Fruit fly (Drosophila melanogaster) whole organism, embryonic: Measurements from ENCODE around the gene CG42305.

Source experiments
- CG1024 ChIP-seq: fragments of 200-800 bp; sonication (Bioruptor generic); IDR thresholded peaks from 2 replicates; pipeline ENCODE4 v1.3.6; 2022; ENCODE audit warnings: missing biosample characterization, missing genetic modification characterization
- CG10979 ChIP-seq: fragments of 200-800 bp; sonication (Bioruptor generic); optimal IDR thresholded peaks from 2 replicates; lab custom pipeline; 2018; ENCODE audit warnings: missing biosample characterization, mild to moderate bottlenecking, missing genetic modification characterization, moderate library complexity
- CG1233 ChIP-seq: fragments of 200-800 bp; sonication (Bioruptor generic); optimal IDR thresholded peaks from 4 replicates; lab custom pipeline; 2018; ENCODE audit warnings: missing biosample characterization, mild to moderate bottlenecking, missing genetic modification characterization
- CG15011 ChIP-seq: fragments of 200-800 bp; sonication (Bioruptor generic); optimal IDR thresholded peaks from 3 replicates; lab custom pipeline; 2018; ENCODE audit warnings: missing biosample characterization, mild to moderate bottlenecking, missing genetic modification characterization
- CG1603 ChIP-seq: fragments of 200-800 bp; sonication (Bioruptor generic); optimal IDR thresholded peaks from 2 replicates; lab custom pipeline; 2019; ENCODE audit warnings: missing biosample characterization, mild to moderate bottlenecking, missing genetic modification characterization, moderate library complexity
- CG16779 ChIP-seq: fragments of 200-800 bp; sonication (Bioruptor generic); IDR thresholded peaks from 2 replicates; pipeline ENCODE4 v1.3.6; 2022; ENCODE audit warnings: missing biosample characterization, missing genetic modification characterization
- CG17612 ChIP-seq: fragments of 200-800 bp; sonication (Bioruptor generic); IDR thresholded peaks from 2 replicates; pipeline ENCODE4 v1.3.6; 2022; ENCODE audit warnings: missing biosample characterization, missing genetic modification characterization
- CG18476 ChIP-seq: fragments of 200-800 bp; sonication (Bioruptor generic); optimal IDR thresholded peaks from 2 replicates; lab custom pipeline; 2016; ENCODE audit warnings: missing biosample characterization, mild to moderate bottlenecking, missing genetic modification characterization
- CG32767 ChIP-seq: fragments of 200-800 bp; sonication (Bioruptor generic); IDR thresholded peaks from 2 replicates; pipeline ENCODE4 v1.3.6; 2022; ENCODE audit warnings: missing biosample characterization, missing genetic modification characterization
- CG34224 ChIP-seq: fragments of 200-800 bp; sonication (Bioruptor generic); IDR thresholded peaks from 3 replicates; pipeline ENCODE4 v1.3.6; 2022; ENCODE audit warnings: missing biosample characterization, missing genetic modification characterization; ENCODE audit not compliant: partially characterized antibody
- CG4328 ChIP-seq: fragments of 200-800 bp; sonication (Bioruptor generic); optimal IDR thresholded peaks from 3 replicates; lab custom pipeline; 2017; ENCODE audit warnings: missing biosample characterization, missing genetic modification reagents, missing genetic modification characterization
- CG4360 ChIP-seq: fragments of 200-800 bp; sonication (Bioruptor generic); IDR thresholded peaks from 2 replicates; pipeline ENCODE4 v1.3.6; 2022; ENCODE audit warnings: missing biosample characterization, missing genetic modification characterization
- CG4617 ChIP-seq: fragments of 200-800 bp; sonication (Bioruptor generic); optimal IDR thresholded peaks from 3 replicates; lab custom pipeline; 2016; ENCODE audit warnings: missing biosample characterization, missing genetic modification characterization, borderline replicate concordance
- CG6254 ChIP-seq: fragments of 200-800 bp; sonication (Bioruptor generic); optimal IDR thresholded peaks from 3 replicates; lab custom pipeline; 2017; ENCODE audit warnings: mild to moderate bottlenecking, missing biosample characterization, missing genetic modification reagents, missing genetic modification characterization
- CG7839 ChIP-seq: fragments of 200-800 bp; sonication (Bioruptor generic); optimal IDR thresholded peaks from 3 replicates; lab custom pipeline; 2018; ENCODE audit warnings: missing biosample characterization, mild to moderate bottlenecking, missing genetic modification characterization, moderate library complexity
- CG7928 ChIP-seq: fragments of 200-800 bp; sonication (Bioruptor generic); optimal IDR thresholded peaks from 2 replicates; lab custom pipeline; 2017; ENCODE audit warnings: missing biosample characterization, mild to moderate bottlenecking, missing genetic modification characterization
- D ChIP-seq, 2 experiments: fragments of 200-800 bp in 1 of 2; fragments of >200 bp in 1 of 2; sonication (Bioruptor generic) in 1 of 2; optimal IDR thresholded peaks; 2 replicates in 1 of 2; 3 replicates in 1 of 2; lab custom pipeline; 2017; ENCODE audit warnings: mild to moderate bottlenecking in 1 of 2, missing biosample characterization in 1 of 2, missing genetic modification characterization in 1 of 2, missing genetic modification reagents in 1 of 2
- HHEX ChIP-seq: fragments of 200-800 bp; sonication (Bioruptor generic); optimal IDR thresholded peaks from 3 replicates; lab custom pipeline; 2017; ENCODE audit warnings: missing biosample characterization, mild to moderate bottlenecking, missing genetic modification characterization, missing genetic modification reagents
- HLH3B ChIP-seq: fragments of 200-800 bp; sonication (Bioruptor generic); IDR thresholded peaks from 2 replicates; pipeline ENCODE4 v1.3.6; 2022; ENCODE audit warnings: missing biosample characterization, missing genetic modification characterization
- Hey ChIP-seq: fragments of 200-800 bp; sonication (Bioruptor generic); optimal IDR thresholded peaks from 3 replicates; lab custom pipeline; 2018; ENCODE audit warnings: missing biosample characterization, mild to moderate bottlenecking, missing genetic modification characterization
- Hmr ChIP-seq: fragments of 200-800 bp; sonication (Bioruptor generic); optimal IDR thresholded peaks from 3 replicates; lab custom pipeline; 2017; ENCODE audit warnings: mild to moderate bottlenecking, missing biosample characterization, missing genetic modification reagents, missing genetic modification characterization
- Hr51 ChIP-seq, 2 experiments: fragments of 200-800 bp; sonication (Bioruptor generic); optimal IDR thresholded peaks; 2 replicates in 1 of 2; 3 replicates in 1 of 2; lab custom pipeline; 2016 to 2018; ENCODE audit warnings: missing biosample characterization in 2 of 2, missing genetic modification characterization in 2 of 2, mild to moderate bottlenecking in 1 of 2, moderate library complexity in 1 of 2
- MTF-1 ChIP-seq: fragments of 200-800 bp; sonication (Bioruptor generic); optimal IDR thresholded peaks from 2 replicates; lab custom pipeline; 2018; ENCODE audit warnings: missing biosample characterization, mild to moderate bottlenecking, missing genetic modification characterization, borderline replicate concordance
- Mes4 ChIP-seq: fragments of 200-800 bp; sonication (Bioruptor generic); optimal IDR thresholded peaks from 2 replicates; lab custom pipeline; 2016; ENCODE audit warnings: missing biosample characterization, missing genetic modification characterization
- Nf-YB ChIP-seq: fragments of 200-800 bp; sonication (Bioruptor generic); optimal IDR thresholded peaks from 3 replicates; lab custom pipeline; 2019; ENCODE audit warnings: missing biosample characterization, mild to moderate bottlenecking, missing genetic modification characterization, moderate library complexity
- Optix ChIP-seq: fragments of 200-800 bp; sonication (Bioruptor generic); IDR thresholded peaks from 3 replicates; pipeline ENCODE4 v1.3.6; 2022; ENCODE audit warnings: missing biosample characterization, missing genetic modification characterization
- Pdp1 ChIP-seq, 2 experiments: fragments of 200-800 bp; sonication (Bioruptor generic); optimal IDR thresholded peaks; 3 replicates each; lab custom pipeline; 2016; ENCODE audit warnings: missing biosample characterization in 2 of 2, missing genetic modification characterization in 2 of 2, mild to moderate bottlenecking in 1 of 2, moderate library complexity in 1 of 2
- Rfx ChIP-seq: fragments of 200-800 bp; sonication (Bioruptor generic); IDR thresholded peaks from 2 replicates; pipeline ENCODE4 v1.3.6; 2022; ENCODE audit warnings: missing biosample characterization, missing genetic modification characterization
- ap ChIP-seq: fragments of 200-800 bp; sonication (Bioruptor generic); IDR thresholded peaks from 2 replicates; pipeline ENCODE4 v1.3.6; 2022; ENCODE audit warnings: missing biosample characterization, missing genetic modification characterization
- crc ChIP-seq: fragments of 200-800 bp; sonication (Bioruptor generic); optimal IDR thresholded peaks from 2 replicates; lab custom pipeline; 2016; ENCODE audit warnings: missing biosample characterization, missing genetic modification characterization
- cwo ChIP-seq: fragments of 200-800 bp; sonication (Bioruptor generic); optimal IDR thresholded peaks from 3 replicates; lab custom pipeline; 2017; ENCODE audit warnings: missing biosample characterization, missing genetic modification characterization, mild to moderate bottlenecking, moderate library complexity, missing genetic modification reagents
- dmrt11E ChIP-seq: fragments of 200-800 bp; sonication (Bioruptor generic); optimal IDR thresholded peaks from 3 replicates; lab custom pipeline; 2018; ENCODE audit warnings: missing biosample characterization, mild to moderate bottlenecking, missing genetic modification characterization, moderate library complexity
- ewg ChIP-seq: fragments of 200-800 bp; sonication (Bioruptor generic); optimal IDR thresholded peaks from 3 replicates; lab custom pipeline; 2017; ENCODE audit warnings: mild to moderate bottlenecking, missing biosample characterization, missing genetic modification reagents, missing genetic modification characterization
- fu2 ChIP-seq: fragments of 200-800 bp; sonication (Bioruptor generic); optimal IDR thresholded peaks from 2 replicates; lab custom pipeline; 2016; ENCODE audit warnings: missing biosample characterization, missing genetic modification characterization
- ken ChIP-seq: fragments of 200-800 bp; sonication (Bioruptor generic); IDR thresholded peaks from 3 replicates; pipeline ENCODE4 v1.3.6; 2022; ENCODE audit warnings: missing biosample characterization, missing genetic modification characterization
- klu ChIP-seq: fragments of 200-800 bp; sonication (Bioruptor generic); IDR thresholded peaks from 2 replicates; pipeline ENCODE4 v1.3.6; 2022; ENCODE audit warnings: missing biosample characterization, missing genetic modification characterization
- nau ChIP-seq: fragments of 200-800 bp; sonication (Bioruptor generic); optimal IDR thresholded peaks from 3 replicates; lab custom pipeline; 2017; ENCODE audit warnings: missing biosample characterization, mild to moderate bottlenecking, missing genetic modification characterization, missing genetic modification reagents
- nom ChIP-seq: fragments of 200-800 bp; sonication (Bioruptor generic); optimal IDR thresholded peaks from 2 replicates; lab custom pipeline; 2017; ENCODE audit warnings: missing biosample characterization, missing genetic modification characterization, mild to moderate bottlenecking, moderate library complexity, missing genetic modification reagents
- pum ChIP-seq: fragments of 200-800 bp; sonication (Bioruptor generic); optimal IDR thresholded peaks from 2 replicates; lab custom pipeline; 2016; ENCODE audit warnings: missing biosample characterization, missing genetic modification characterization
- run ChIP-seq: fragments of 200-800 bp; sonication (Bioruptor generic); optimal IDR thresholded peaks from 3 replicates; lab custom pipeline; 2018; ENCODE audit warnings: missing biosample characterization, mild to moderate bottlenecking, missing genetic modification characterization
- seq ChIP-seq: fragments of 200-800 bp; sonication (Bioruptor generic); IDR thresholded peaks from 2 replicates; pipeline ENCODE4 v1.3.6; 2022; ENCODE audit warnings: missing biosample characterization, missing genetic modification characterization
- stwl ChIP-seq: fragments of 200-800 bp; sonication (Bioruptor generic); optimal IDR thresholded peaks from 3 replicates; lab custom pipeline; 2018; ENCODE audit warnings: missing biosample characterization, mild to moderate bottlenecking, missing genetic modification characterization, moderate library complexity
- tap ChIP-seq: fragments of 200-800 bp; optimal IDR thresholded peaks from 3 replicates; lab custom pipeline; 2019; ENCODE audit warnings: missing biosample characterization, mild to moderate bottlenecking, missing genetic modification characterization, moderate library complexity
- tgo ChIP-seq: fragments of 200-800 bp; sonication (Bioruptor generic); IDR thresholded peaks from 3 replicates; pipeline ENCODE4 v1.3.6; 2022; ENCODE audit warnings: missing biosample characterization, missing genetic modification characterization
- unpg ChIP-seq: fragments of 200-800 bp; sonication (Bioruptor generic); optimal IDR thresholded peaks from 3 replicates; lab custom pipeline; 2018; ENCODE audit warnings: missing biosample characterization, mild to moderate bottlenecking, missing genetic modification characterization, moderate library complexity
- vfl ChIP-seq: fragments of 200-800 bp; sonication (Bioruptor generic); optimal IDR thresholded peaks from 2 replicates; lab custom pipeline; 2016; ENCODE audit warnings: missing biosample characterization, missing genetic modification characterization
- wdn ChIP-seq: fragments of 200-800 bp; sonication (Bioruptor generic); IDR thresholded peaks from 2 replicates; pipeline ENCODE4 v1.3.6; 2022; ENCODE audit warnings: missing biosample characterization, missing genetic modification characterization
- z ChIP-seq: fragments of 200-800 bp; sonication (Bioruptor generic); IDR thresholded peaks from 3 replicates; pipeline ENCODE4 v1.3.6; 2022; ENCODE audit warnings: missing biosample characterization, missing genetic modification characterization
- zen2 ChIP-seq: fragments of 200-800 bp; sonication (Bioruptor generic); IDR thresholded peaks from 3 replicates; pipeline ENCODE4 v1.3.6; 2022; ENCODE audit warnings: missing biosample characterization, missing genetic modification characterization; ENCODE audit not compliant: partially characterized antibody

The CG42305 gene

DNA sequence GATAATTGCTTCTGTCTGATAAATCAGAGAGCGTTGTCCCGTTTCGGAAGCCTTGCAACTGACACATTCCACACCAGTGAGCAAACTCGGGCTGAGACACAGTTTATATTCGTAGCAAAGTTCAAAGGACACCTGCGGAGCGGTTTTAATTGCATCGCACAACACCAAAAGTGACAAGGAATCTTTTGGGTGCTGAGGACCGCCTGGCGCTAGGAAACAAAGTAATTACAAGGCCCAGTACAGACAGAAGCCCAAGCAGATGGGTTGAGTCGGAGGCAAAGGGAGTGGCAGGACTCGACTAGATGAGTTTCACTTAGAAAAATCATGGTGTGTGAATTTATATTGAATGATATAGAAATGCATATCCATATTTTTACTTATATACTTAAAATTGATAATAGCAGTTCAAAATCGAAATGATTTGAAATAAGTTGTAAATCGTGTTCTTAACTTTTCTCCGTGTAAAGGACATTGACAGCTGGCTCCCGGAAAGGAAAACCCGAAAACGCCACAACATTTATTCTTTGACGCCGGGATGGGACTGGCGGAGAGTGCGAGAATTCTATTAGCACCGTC, 3.6 kb upstream of the CG42305 start:
- TF ChIP-seq D (optimal IDR thresholded peaks at IDR 0.05; lab: Kevin White, UChicago) (no peak), D (GFP tag; optimal IDR thresholded peaks at IDR 0.05; lab: Kevin White, UChicago) (peak; percentile 10), unpg (GFP tag; lab: Kevin White, UChicago) (peak; percentile 42), Optix (no peak), CG1024 (no peak), CG16779 (GFP tag; lab: Robert Waterston, UW) (no peak), CG1603 (tag; lab: Kevin White, UChicago) (peak; percentile 47), Hr51 (GFP tag; optimal IDR thresholded peaks at IDR 0.05; lab: Kevin White, UChicago) (peak in 1 of 2 experiments; percentile 4), CG1233 (GFP tag; lab: Kevin White, UChicago) (no peak), stwl (tag; lab: Kevin White, UChicago) (no peak), CG6254 (GFP tag; lab: Kevin White, UChicago) (no peak), CG18476 (GFP tag; lab: Kevin White, UChicago) (no peak), nau (no peak), nom (GFP tag; lab: Kevin White, UChicago) (no peak), CG17612 (GFP tag; lab: Robert Waterston, UW) (no peak), Hey (tag; lab: Kevin White, UChicago) (no peak), MTF-1 (GFP tag; lab: Kevin White, UChicago) (no peak), Rfx (GFP tag; lab: Robert Waterston, UW) (0 out of 2 replicates have a peak, but pooled peaks have one; percentile 23), run (tag; lab: Kevin White, UChicago) (no peak), z (GFP tag; lab: Robert Waterston, UW) (no peak), fu2 (GFP tag; lab: Kevin White, UChicago) (no peak), tgo (GFP tag; lab: Robert Waterston, UW) (no peak), CG34224 (GFP tag; lab: Robert Waterston, UW) (no peak), Pdp1 (GFP tag; optimal IDR thresholded peaks at IDR 0.05; lab: Kevin White, UChicago) (no peak), CG4617 (no peak), klu (GFP tag; lab: Robert Waterston, UW) (no peak), CG4328 (GFP tag; lab: Kevin White, UChicago) (no peak), pum (GFP tag; lab: Kevin White, UChicago) (no peak), ap (GFP tag; lab: Robert Waterston, UW) (no peak), ewg (no peak), HLH3B (GFP tag; lab: Robert Waterston, UW) (no peak), CG15011 (no peak), Mes4 (GFP tag; lab: Kevin White, UChicago) (no peak), CG7839 (tag; lab: Kevin White, UChicago) (peak; percentile 36), cwo (no peak), CG7928 (GFP tag; lab: Kevin White, UChicago) (no peak), CG32767 (GFP tag; lab: Robert Waterston, UW) (no peak), tap (peak; percentile 20), seq (GFP tag; lab: Robert Waterston, UW) (no peak), vfl (GFP tag; lab: Kevin White, UChicago) (no peak), wdn (GFP tag; lab: Robert Waterston, UW) (no peak), Hmr (GFP tag; lab: Kevin White, UChicago) (peak; percentile 13), dmrt11E (tag; lab: Kevin White, UChicago) (peak; percentile 58), Nf-YB (GFP tag; lab: Kevin White, UChicago) (no peak), CG10979 (tag; lab: Kevin White, UChicago) (peak; percentile 50), zen2 (GFP tag; lab: Robert Waterston, UW) (no peak), HHEX (GFP tag; lab: Kevin White, UChicago) (no peak), crc (GFP tag; lab: Kevin White, UChicago) (no peak), ken (GFP tag; lab: Robert Waterston, UW) (no peak), CG4360 (0 out of 2 replicates have a peak, but pooled peaks have one; percentile 30)
